Worm (Caenorhabditis elegans) whole organism, early embryonic: Measurements from ENCODE around the gene mes-6.

ENCODE experiments used
- B0310.2 ChIP-seq: sonication (generic microtip); optimal IDR thresholded peaks from 2 replicates; lab custom pipeline; 2016; ENCODE audit warnings: mild to moderate bottlenecking, missing genetic modification characterization, missing compliant biosample characterization
- F13C5.2 ChIP-seq: sonication (generic microtip); optimal IDR thresholded peaks from 2 replicates; lab custom pipeline; 2017; ENCODE audit warnings: mild to moderate bottlenecking, missing genetic modification characterization, inconsistent platforms, missing compliant biosample characterization
- aly-1 ChIP-seq: sonication (generic microtip); optimal IDR thresholded peaks from 2 replicates; lab custom pipeline; 2016; ENCODE audit warnings: missing genetic modification characterization, missing compliant biosample characterization
- ama-1 ChIP-seq: fragments of 150-350 bp; optimal IDR thresholded peaks from 2 replicates; lab custom pipeline; 2014
- ceh-13 ChIP-seq: fragments of 200-800 bp; sonication (Bioruptor generic); optimal IDR thresholded peaks from 2 replicates; lab custom pipeline; 2018; ENCODE audit warnings: mild to moderate bottlenecking, missing genetic modification characterization, missing compliant biosample characterization
- ceh-36 ChIP-seq: sonication (generic microtip); optimal IDR thresholded peaks from 2 replicates; lab custom pipeline; 2016; ENCODE audit warnings: missing genetic modification characterization, inconsistent platforms, missing compliant biosample characterization
- ets-7 ChIP-seq: sonication (generic microtip); optimal IDR thresholded peaks from 2 replicates; lab custom pipeline; 2016; ENCODE audit warnings: missing genotype, missing genetic modification characterization, missing compliant biosample characterization
- flt-1 ChIP-seq: fragments of 200-800 bp; sonication (Bioruptor generic); IDR thresholded peaks from 2 replicates; pipeline ENCODE4 v1.3.6; 2022; ENCODE audit warnings: missing genetic modification characterization, missing compliant biosample characterization
- hmbx-1 ChIP-seq: sonication (generic microtip); optimal IDR thresholded peaks from 2 replicates; lab custom pipeline; 2016; ENCODE audit warnings: mild to moderate bottlenecking, missing genetic modification characterization, missing compliant biosample characterization
- hmg-4 ChIP-seq: fragments of 200-800 bp; sonication (Bioruptor generic); optimal IDR thresholded peaks from 2 replicates; lab custom pipeline; 2018; ENCODE audit warnings: mild to moderate bottlenecking, missing genetic modification characterization, missing compliant biosample characterization
- hnd-1 ChIP-seq: sonication (generic microtip); optimal IDR thresholded peaks from 2 replicates; lab custom pipeline; 2016; ENCODE audit warnings: missing genetic modification characterization, missing compliant biosample characterization
- pes-1 ChIP-seq: fragments of 200-800 bp; sonication (Bioruptor generic); IDR thresholded peaks from 2 replicates; pipeline ENCODE4 v1.3.6; 2022; ENCODE audit warnings: missing genetic modification reagents, missing genetic modification characterization, missing compliant biosample characterization
- scrt-1 ChIP-seq: fragments of 200-800 bp; sonication (Bioruptor generic); IDR thresholded peaks from 2 replicates; pipeline ENCODE4 v1.3.6; 2022; ENCODE audit warnings: missing genetic modification characterization, missing compliant biosample characterization
- sea-1 ChIP-seq: fragments of 200-800 bp; sonication (Bioruptor generic); conservative IDR thresholded peaks from 2 replicates; pipeline ENCODE4 v1.3.6; 2022; ENCODE audit warnings: missing genetic modification characterization, missing compliant biosample characterization
- tbx-11 ChIP-seq: fragments of 200-800 bp; sonication (Bioruptor generic); IDR thresholded peaks from 2 replicates; pipeline ENCODE4 v1.3.6; 2022; ENCODE audit warnings: missing genetic modification characterization, missing compliant biosample characterization
- tbx-37 ChIP-seq: fragments of 200-800 bp; sonication (Bioruptor generic); conservative IDR thresholded peaks from 2 replicates; pipeline ENCODE4 v1.3.6; 2022; ENCODE audit warnings: missing genetic modification reagents, missing genetic modification characterization, missing compliant biosample characterization
- tra-4 ChIP-seq: sonication (generic microtip); optimal IDR thresholded peaks from 2 replicates; lab custom pipeline; 2017; ENCODE audit warnings: missing genetic modification characterization, missing compliant biosample characterization

Gene mes-6

ce11 chrIV:8476166-8476565 lies 34.9 kb upstream of the mes-6 start:
- TF ChIP-seq scrt-1 (GFP tag; lab: Robert Waterston, UW) (no peak), flt-1 (no peak), hmg-4 (GFP tag; lab: Kevin White, UChicago) (no peak), pes-1 (GFP tag; lab: Robert Waterston, UW) (no peak), sea-1 (GFP tag; lab: Robert Waterston, UW) (no peak)

DNA sequence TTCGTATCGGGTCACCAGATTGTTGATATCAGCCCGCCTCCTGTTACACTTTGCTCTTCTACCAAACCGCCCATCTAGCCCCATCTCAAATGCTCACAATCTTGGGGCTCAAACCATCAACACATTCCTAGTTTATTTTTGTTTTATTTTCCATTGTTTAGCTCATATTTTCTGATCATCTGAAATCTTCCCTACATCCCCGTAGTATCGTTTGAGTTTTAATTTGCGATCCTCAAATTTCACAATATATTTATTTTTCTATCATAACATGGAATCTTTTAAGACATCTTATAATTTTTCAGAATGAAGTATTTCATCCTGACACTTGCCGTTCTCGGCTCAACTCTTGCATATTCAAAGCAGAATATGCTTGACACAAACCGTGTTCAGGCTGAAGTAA lies 34.2 kb upstream of the mes-6 start, which contains the start of gene spp-10:
Gene spp-10, plus strand, starts transcription at position 301 of the 400 bp plus-strand sequence.
- no peak for TF ChIP-seq flt-1
- no peak for TF ChIP-seq ets-7 (tag; lab: Kevin White, UChicago)
- TF ChIP-seq hmg-4 (GFP tag; lab: Kevin White, UChicago) = no peak
- TF ChIP-seq aly-1 (tag; lab: Kevin White, UChicago) = no peak
- no peak for TF ChIP-seq tra-4 (tag; lab: Kevin White, UChicago)
- TF ChIP-seq B0310.2 (tag; lab: Kevin White, UChicago) = no peak
- no peak for TF ChIP-seq tbx-37 (GFP tag; lab: Robert Waterston, UW)
- no peak for TF ChIP-seq tbx-11
- no peak for TF ChIP-seq F13C5.2 (tag; lab: Kevin White, UChicago)
- no peak for TF ChIP-seq ceh-36 (tag; lab: Kevin White, UChicago)
- TF ChIP-seq sea-1 (GFP tag; lab: Robert Waterston, UW) = no peak
- no peak for TF ChIP-seq scrt-1 (GFP tag; lab: Robert Waterston, UW)
- TF ChIP-seq hnd-1 (tag; lab: Kevin White, UChicago) = no peak
- TF ChIP-seq ama-1 = no peak
- no peak for TF ChIP-seq ceh-13 (GFP tag; lab: Kevin White, UChicago)
- TF ChIP-seq pes-1 (GFP tag; lab: Robert Waterston, UW) = no peak
- TF ChIP-seq hmbx-1 (tag; lab: Kevin White, UChicago) = no peak

- no peak for TF ChIP-seq tbx-11
- no peak for TF ChIP-seq hnd-1 (tag; lab: Kevin White, UChicago)
- TF ChIP-seq hmg-4 (GFP tag; lab: Kevin White, UChicago) = no peak
- TF ChIP-seq ceh-13 (GFP tag; lab: Kevin White, UChicago) = no peak
- TF ChIP-seq hmbx-1 (tag; lab: Kevin White, UChicago) = no peak
- TF ChIP-seq pes-1 (GFP tag; lab: Robert Waterston, UW) = no peak
- TF ChIP-seq scrt-1 (GFP tag; lab: Robert Waterston, UW) = no peak
- no peak for TF ChIP-seq tbx-37 (GFP tag; lab: Robert Waterston, UW)
- no peak for TF ChIP-seq ama-1
- no peak for TF ChIP-seq F13C5.2 (tag; lab: Kevin White, UChicago)
- TF ChIP-seq sea-1 (GFP tag; lab: Robert Waterston, UW) = no peak
These were observed 32.6 kb upstream of the mes-6 start for ce11 chrIV:8478516-8478915.

DNA sequence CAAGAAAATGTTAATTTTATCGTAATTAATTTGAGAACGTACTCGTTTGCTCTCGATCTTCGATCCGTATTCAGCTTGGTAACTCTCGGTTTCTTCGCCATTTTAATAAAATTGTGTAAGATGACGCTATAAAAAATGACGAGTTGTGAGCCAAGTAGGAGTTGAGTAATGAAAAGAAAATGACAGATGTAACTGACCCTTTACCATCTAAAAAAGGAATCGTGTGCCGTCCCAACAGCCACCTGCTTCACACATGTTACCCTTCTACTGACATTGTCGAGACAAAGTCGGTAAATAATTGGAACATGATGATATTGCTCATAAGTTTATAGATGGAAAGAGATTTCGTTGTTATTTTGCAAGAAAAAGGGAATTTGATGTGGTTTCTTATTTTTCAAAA lies 31.7 kb upstream of the mes-6 start, which contains the start of gene hlh-12:
Gene hlh-12, minus strand, starts transcription at position 101 of the 400 bp plus-strand sequence.
- TF ChIP-seq tbx-37 (GFP tag; lab: Robert Waterston, UW) (no peak), pes-1 (GFP tag; lab: Robert Waterston, UW) (no peak), ceh-36 (tag; lab: Kevin White, UChicago) (no peak), hmg-4 (GFP tag; lab: Kevin White, UChicago) (no peak), flt-1 (no peak), ceh-13 (GFP tag; lab: Kevin White, UChicago) (no peak), aly-1 (tag; lab: Kevin White, UChicago) (no peak), sea-1 (GFP tag; lab: Robert Waterston, UW) (no peak), B0310.2 (tag; lab: Kevin White, UChicago) (no peak), tra-4 (tag; lab: Kevin White, UChicago) (no peak), tbx-11 (no peak), ets-7 (tag; lab: Kevin White, UChicago) (no peak), scrt-1 (GFP tag; lab: Robert Waterston, UW) (no peak), hmbx-1 (tag; lab: Kevin White, UChicago) (no peak), F13C5.2 (tag; lab: Kevin White, UChicago) (no peak), hnd-1 (tag; lab: Kevin White, UChicago) (no peak), ama-1 (no peak)

ce11 chrIV:8481308-8481707 lies 29.8 kb upstream of the mes-6 start, which contains the start of gene spp-8:
spp-8 (plus strand) TSS chrIV:8481664.
- TF ChIP-seq aly-1 (tag; lab: Kevin White, UChicago) = no peak
- no peak for TF ChIP-seq hmg-4 (GFP tag; lab: Kevin White, UChicago)
- TF ChIP-seq hmbx-1 (tag; lab: Kevin White, UChicago) = no peak
- no peak for TF ChIP-seq ama-1
- TF ChIP-seq tbx-37 (GFP tag; lab: Robert Waterston, UW) = no peak
- no peak for TF ChIP-seq sea-1 (GFP tag; lab: Robert Waterston, UW)
- no peak for TF ChIP-seq scrt-1 (GFP tag; lab: Robert Waterston, UW)
- TF ChIP-seq hnd-1 (tag; lab: Kevin White, UChicago) = no peak
- TF ChIP-seq B0310.2 (tag; lab: Kevin White, UChicago) = no peak
- TF ChIP-seq tbx-11 = no peak
- no peak for TF ChIP-seq ceh-36 (tag; lab: Kevin White, UChicago)
- no peak for TF ChIP-seq tra-4 (tag; lab: Kevin White, UChicago)
- TF ChIP-seq ets-7 (tag; lab: Kevin White, UChicago) = no peak
- no peak for TF ChIP-seq ceh-13 (GFP tag; lab: Kevin White, UChicago)
- no peak for TF ChIP-seq pes-1 (GFP tag; lab: Robert Waterston, UW)
- TF ChIP-seq flt-1 = no peak

- no peak for TF ChIP-seq hmbx-1 (tag; lab: Kevin White, UChicago)
- TF ChIP-seq tbx-37 (GFP tag; lab: Robert Waterston, UW) = no peak
- no peak for TF ChIP-seq ceh-13 (GFP tag; lab: Kevin White, UChicago)
- TF ChIP-seq hmg-4 (GFP tag; lab: Kevin White, UChicago) = no peak
- no peak for TF ChIP-seq sea-1 (GFP tag; lab: Robert Waterston, UW)
- TF ChIP-seq tbx-11 = no peak
These were observed 23.9 kb upstream of the mes-6 start, which contains the start of gene srlf-3 for ce11 chrIV:8487183-8487582. srlf-3 (plus strand) TSS chrIV:8487483.

DNA sequence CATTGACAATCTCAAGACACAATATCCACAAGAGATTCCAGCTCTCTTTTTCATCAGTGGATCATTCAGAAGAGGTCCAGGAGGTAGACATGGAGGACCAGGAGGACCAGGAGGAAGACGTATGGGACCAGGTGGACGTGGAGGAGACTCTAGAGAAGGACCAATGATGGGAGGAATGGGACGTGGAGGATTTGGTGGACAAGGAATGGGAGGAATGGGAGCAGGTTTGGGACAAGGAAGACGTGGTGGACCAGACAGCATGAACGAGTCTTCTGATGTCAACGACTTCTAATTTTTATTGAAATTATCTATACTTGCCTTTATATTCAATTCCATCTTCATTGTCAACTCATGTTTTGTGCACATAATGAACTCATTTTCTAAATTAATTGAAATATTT lies 23.0 kb upstream of the mes-6 start:
- no peak for TF ChIP-seq tbx-37 (GFP tag; lab: Robert Waterston, UW)
- TF ChIP-seq ama-1 = no peak
- TF ChIP-seq sea-1 (GFP tag; lab: Robert Waterston, UW) = no peak
- TF ChIP-seq hnd-1 (tag; lab: Kevin White, UChicago) = no peak
- TF ChIP-seq hmbx-1 (tag; lab: Kevin White, UChicago) = no peak
- TF ChIP-seq B0310.2 (tag; lab: Kevin White, UChicago) = no peak
- TF ChIP-seq ceh-36 (tag; lab: Kevin White, UChicago) = no peak
- no peak for TF ChIP-seq pes-1 (GFP tag; lab: Robert Waterston, UW)
- no peak for TF ChIP-seq scrt-1 (GFP tag; lab: Robert Waterston, UW)
- TF ChIP-seq tbx-11 = no peak
- TF ChIP-seq ceh-13 (GFP tag; lab: Kevin White, UChicago) = no peak
- no peak for TF ChIP-seq aly-1 (tag; lab: Kevin White, UChicago)
- no peak for TF ChIP-seq tra-4 (tag; lab: Kevin White, UChicago)
- TF ChIP-seq flt-1 = no peak
- no peak for TF ChIP-seq ets-7 (tag; lab: Kevin White, UChicago)
- TF ChIP-seq F13C5.2 (tag; lab: Kevin White, UChicago) = no peak
- no peak for TF ChIP-seq hmg-4 (GFP tag; lab: Kevin White, UChicago)
